Worm (Caenorhabditis elegans): ENCODE data around the gene fbxa-77.

Gene fbxa-77

ce11 chrIII:1293135-1293534, 43.9 kb downstream of the fbxa-77 start, which contains the start of gene fbxa-36:
TSS of gene fbxa-36 (minus strand) at chrIII:1293235.
- TF ChIP-seq jun-1 (tag; optimal IDR thresholded peaks at IDR 0.05) (no peak), nhr-12 (tag; optimal IDR thresholded peaks at IDR 0.05) (no peak), aly-2 (tag; optimal IDR thresholded peaks at IDR 0.05) (no peak), pqm-1 (tag; optimal IDR thresholded peaks at IDR 0.05) (no peak), ama-1 (optimal IDR thresholded peaks at IDR 0.05) (no peak), elt-3 (tag; optimal IDR thresholded peaks at IDR 0.05) (no peak), elt-1 (tag; optimal IDR thresholded peaks at IDR 0.05) (no peak), ceh-28 (tag; optimal IDR thresholded peaks at IDR 0.05) (no peak), nhr-23 (tag; optimal IDR thresholded peaks at IDR 0.05) (no peak), ceh-9 (tag; optimal IDR thresholded peaks at IDR 0.05) (no peak), nhr-77 (tag; optimal IDR thresholded peaks at IDR 0.05) (no peak), lin-15B (tag; optimal IDR thresholded peaks at IDR 0.05) (no peak), lsy-12 (tag; optimal IDR thresholded peaks at IDR 0.05) (no peak), ztf-4 (tag; optimal IDR thresholded peaks at IDR 0.05) (no peak), eor-1 (tag; optimal IDR thresholded peaks at IDR 0.05) (no peak), ceh-16 (tag; optimal IDR thresholded peaks at IDR 0.05) (no peak), nhr-25 (tag; optimal IDR thresholded peaks at IDR 0.05) (no peak), fos-1 (tag; optimal IDR thresholded peaks at IDR 0.05) (no peak), nhr-11 (tag; optimal IDR thresholded peaks at IDR 0.05) (no peak)

- TF ChIP-seq ceh-28 (tag; optimal IDR thresholded peaks at IDR 0.05) (no peak), pqm-1 (tag; optimal IDR thresholded peaks at IDR 0.05) (peak; percentile 86), elt-2 (tag; optimal IDR thresholded peaks at IDR 0.05) (peak; percentile 63)
Observed at ce11 chrIII:1295149-1295716, 46.0 kb downstream of the fbxa-77 start, which contains the start of gene fbxa-35. TSS of gene fbxa-35 (plus strand) at chrIII:1295666.

ce11 chrIII:1297604-1298003, 48.3 kb downstream of the fbxa-77 start, which contains the start of gene fbxa-28:
TSS of gene fbxa-28 (plus strand) at chrIII:1297904.
- no peak for TF ChIP-seq ceh-16 (tag; optimal IDR thresholded peaks at IDR 0.05)
- no peak for TF ChIP-seq eor-1 (tag; optimal IDR thresholded peaks at IDR 0.05)
- no peak for TF ChIP-seq mml-1 (tag; optimal IDR thresholded peaks at IDR 0.05)
- no peak for TF ChIP-seq pqm-1 (tag; optimal IDR thresholded peaks at IDR 0.05)
- no peak for TF ChIP-seq ztf-4 (tag; optimal IDR thresholded peaks at IDR 0.05)
- TF ChIP-seq ama-1 (optimal IDR thresholded peaks at IDR 0.05): no peak
- no peak for TF ChIP-seq elt-3 (tag; optimal IDR thresholded peaks at IDR 0.05)
- TF ChIP-seq unc-62 (GFP tag; optimal IDR thresholded peaks at IDR 0.05): no peak
- no peak for TF ChIP-seq jun-1 (tag; optimal IDR thresholded peaks at IDR 0.05)
- TF ChIP-seq nhr-67 (tag; optimal IDR thresholded peaks at IDR 0.05): no peak
- no peak for TF ChIP-seq hmg-11 (tag; optimal IDR thresholded peaks at IDR 0.05)
- no peak for TF ChIP-seq elt-1 (tag; optimal IDR thresholded peaks at IDR 0.05)
- no peak for TF ChIP-seq nhr-23 (tag; optimal IDR thresholded peaks at IDR 0.05)
- no peak for TF ChIP-seq fos-1 (tag; optimal IDR thresholded peaks at IDR 0.05)
- no peak for TF ChIP-seq ceh-82 (tag; optimal IDR thresholded peaks at IDR 0.05)
- TF ChIP-seq ZK546.5 (tag; optimal IDR thresholded peaks at IDR 0.05): no peak

Data from whole organism, L3 larva.